Worm (Caenorhabditis elegans) whole organism, L1 larva: Measurements from ENCODE around the gene srj-55.

Experiments used
- F16B12.6 ChIP-seq: fragments of 150-350 bp; optimal IDR thresholded peaks from 2 replicates; lab custom pipeline; 2014; ENCODE audit warnings: missing biosample characterization, missing genetic modification characterization
- Y116A8C.19 ChIP-seq: sonication (generic microtip); optimal IDR thresholded peaks from 2 replicates; lab custom pipeline; 2016; ENCODE audit warnings: missing compliant biosample characterization, missing genetic modification characterization, borderline replicate concordance
- ama-1 ChIP-seq: fragments of 150-350 bp; optimal IDR thresholded peaks from 2 replicates; lab custom pipeline; 2014
- elt-2 ChIP-seq: sonication (generic microtip); optimal IDR thresholded peaks from 2 replicates; lab custom pipeline; 2016; ENCODE audit warnings: missing genetic modification characterization, mild to moderate bottlenecking, inconsistent platforms, missing compliant biosample characterization, missing genetic modification reagents
- ets-5 ChIP-seq: fragments of 200-800 bp; sonication (Bioruptor generic); IDR thresholded peaks from 2 replicates; pipeline ENCODE4 v1.3.6; 2022; ENCODE audit warnings: missing genetic modification characterization, missing compliant biosample characterization
- lin-14 ChIP-seq: fragments of 200-800 bp; sonication (Bioruptor generic); optimal IDR thresholded peaks from 2 replicates; lab custom pipeline; 2018; ENCODE audit warnings: mild to moderate bottlenecking, missing genetic modification characterization, moderate library complexity, missing compliant biosample characterization
- lin-39 ChIP-seq: fragments of 150-350 bp; optimal IDR thresholded peaks from 2 replicates; lab custom pipeline; 2014; ENCODE audit warnings: missing biosample characterization, missing genetic modification reagents, missing genetic modification characterization
- nhr-11 ChIP-seq: fragments of 150-350 bp; optimal IDR thresholded peaks from 2 replicates; lab custom pipeline; 2014; ENCODE audit warnings: missing biosample characterization, missing genetic modification characterization
- sptf-1 ChIP-seq: fragments of 150-350 bp; optimal IDR thresholded peaks from 2 replicates; lab custom pipeline; 2014; ENCODE audit warnings: missing biosample characterization, missing genetic modification characterization
- unc-62 ChIP-seq: fragments of 150-350 bp; optimal IDR thresholded peaks from 2 replicates; lab custom pipeline; 2014; ENCODE audit warnings: missing biosample characterization, missing genetic modification reagents, missing genetic modification characterization
- ztf-11 ChIP-seq, 2 experiments: sonication (generic microtip); optimal IDR thresholded peaks; 2 replicates each; lab custom pipeline; 2016 to 2017; ENCODE audit warnings: missing genetic modification characterization in 2 of 2, missing biosample characterization in 1 of 2, missing compliant biosample characterization in 1 of 2

DNA sequence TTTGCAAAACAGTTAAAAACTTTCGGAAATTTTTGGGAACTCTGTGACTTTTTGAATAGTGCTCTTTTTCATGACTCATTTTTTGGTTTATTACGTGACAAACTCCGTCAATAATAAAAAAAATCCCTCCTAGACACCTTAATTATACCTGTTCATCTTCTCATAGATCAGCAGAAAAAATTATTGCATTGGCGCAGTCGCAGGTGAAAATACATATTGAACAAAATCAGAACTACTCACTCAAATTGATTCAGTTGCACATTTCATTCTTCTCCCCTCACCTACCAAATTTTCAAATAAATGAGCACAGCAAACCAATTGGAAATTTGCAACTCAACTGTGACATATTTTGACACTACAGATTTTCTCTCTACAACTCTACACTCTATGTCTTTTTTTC, 35.2 kb upstream of the srj-55 start, which contains the start of gene srh-127:
- TF ChIP-seq lin-14: no peak
- TF ChIP-seq ama-1: no peak
- TF ChIP-seq unc-62 (GFP tag; lab: Kevin White, UChicago): no peak
- TF ChIP-seq lin-39 (tag; lab: Kevin White, UChicago): no peak
- TF ChIP-seq nhr-11 (tag; lab: Kevin White, UChicago): no peak
- TF ChIP-seq Y116A8C.19 (tag; lab: Kevin White, UChicago): no peak
- no peak for TF ChIP-seq ets-5 (GFP tag; lab: Robert Waterston, UW)
- no peak for TF ChIP-seq F16B12.6
- TF ChIP-seq sptf-1 (tag; lab: Kevin White, UChicago): no peak
- no peak for TF ChIP-seq ztf-11 (tag; optimal IDR thresholded peaks at IDR 0.05; lab: Kevin White, UChicago)
- TF ChIP-seq elt-2: no peak
